Worm (Caenorhabditis elegans) whole organism, L4 larva: Measurements from ENCODE around the gene gcy-33.

Experiments
- F49E8.2 ChIP-seq: sonication (generic microtip); optimal IDR thresholded peaks from 2 replicates; lab custom pipeline; 2016; ENCODE audit warnings: missing compliant biosample characterization, mild to moderate bottlenecking, missing genetic modification characterization, borderline replicate concordance
- R02D3.7 ChIP-seq: fragments of 150-350 bp; sonication (generic microtip); optimal IDR thresholded peaks from 3 replicates; lab custom pipeline; 2014; ENCODE audit warnings: missing biosample characterization, missing genetic modification characterization
- T20F7.1 ChIP-seq: fragments of 200-800 bp; sonication (Bioruptor generic); optimal IDR thresholded peaks from 2 replicates; lab custom pipeline; 2018; ENCODE audit warnings: mild to moderate bottlenecking, missing genetic modification characterization, missing compliant biosample characterization
- T26A8.4 ChIP-seq: fragments of 200-800 bp; sonication (Bioruptor generic); IDR thresholded peaks from 2 replicates; pipeline ENCODE4 v1.3.6; 2022; ENCODE audit warnings: missing genetic modification characterization, missing compliant biosample characterization
- Y48G9A.11 ChIP-seq: fragments of 200-800 bp; sonication (Bioruptor generic); IDR thresholded peaks from 2 replicates; pipeline ENCODE4 v1.3.6; 2022; ENCODE audit warnings: missing genetic modification reagents, missing genetic modification characterization, missing compliant biosample characterization
- ZK337.2 ChIP-seq: fragments of 200-800 bp; sonication (Bioruptor generic); IDR thresholded peaks from 2 replicates; pipeline ENCODE4 v1.3.6; 2022; ENCODE audit warnings: missing genetic modification reagents, missing genetic modification characterization, missing compliant biosample characterization
- ZK546.5 ChIP-seq, 2 experiments: sonication (generic microtip); optimal IDR thresholded peaks; 2 replicates each; lab custom pipeline; 2017; ENCODE audit warnings: missing biosample characterization in 2 of 2, missing genetic modification characterization in 2 of 2
- aha-1 ChIP-seq: fragments of 150-350 bp; peaks from one replicate; lab custom pipeline; 2014; ENCODE audit warnings: missing biosample characterization, missing genetic modification characterization
- ama-1 ChIP-seq: fragments of 150-350 bp; optimal IDR thresholded peaks from 2 replicates; lab custom pipeline; 2014; ENCODE audit warnings: inconsistent platforms, mixed read lengths
- daf-19 ChIP-seq: fragments of 200-800 bp; sonication (Bioruptor generic); conservative IDR thresholded peaks from 2 replicates; pipeline ENCODE4 v1.3.6; 2022; ENCODE audit warnings: missing genetic modification characterization, missing compliant biosample characterization
- dmd-9 ChIP-seq: fragments of 200-800 bp; sonication (Bioruptor generic); IDR thresholded peaks from 2 replicates; pipeline ENCODE4 v1.3.6; 2022; ENCODE audit warnings: missing genetic modification reagents, missing genetic modification characterization, missing compliant biosample characterization
- dpl-1 ChIP-seq: fragments of 150-350 bp; optimal IDR thresholded peaks from 2 replicates; lab custom pipeline; 2014; ENCODE audit warnings: missing biosample characterization, missing genetic modification reagents, missing genetic modification characterization
- duxl-1 ChIP-seq: sonication (generic microtip); optimal IDR thresholded peaks from 2 replicates; lab custom pipeline; 2016; ENCODE audit warnings: mild to moderate bottlenecking, missing genetic modification characterization, moderate library complexity, missing compliant biosample characterization; ENCODE audit not compliant: poor library complexity
- dve-1 ChIP-seq: sonication (generic microtip); optimal IDR thresholded peaks from 2 replicates; lab custom pipeline; 2017; ENCODE audit warnings: antibody characterized with exemption, mild to moderate bottlenecking, missing genetic modification characterization, missing compliant biosample characterization; ENCODE audit not compliant: insufficient read depth
- egl-27 ChIP-seq: sonication (generic microtip); optimal IDR thresholded peaks from 3 replicates; lab custom pipeline; 2017; ENCODE audit warnings: missing biosample characterization, missing genetic modification reagents, missing genetic modification characterization
- egl-43 ChIP-seq: fragments of 200-800 bp; sonication (Bioruptor generic); IDR thresholded peaks from 2 replicates; pipeline ENCODE4 v1.3.6; 2022; ENCODE audit warnings: missing genetic modification reagents, missing genetic modification characterization, missing compliant biosample characterization
- fkh-10 ChIP-seq: fragments of 150-350 bp; optimal IDR thresholded peaks from 2 replicates; lab custom pipeline; 2014; ENCODE audit warnings: missing biosample characterization, missing genetic modification reagents, missing genetic modification characterization
- fos-1 ChIP-seq: fragments of 150-350 bp; optimal IDR thresholded peaks from 2 replicates; lab custom pipeline; 2014; ENCODE audit warnings: missing biosample characterization, missing genetic modification characterization
- hlh-11 ChIP-seq: fragments of 200-800 bp; sonication (Bioruptor generic); optimal IDR thresholded peaks from 2 replicates; lab custom pipeline; 2018; ENCODE audit warnings: mild to moderate bottlenecking, missing genetic modification characterization, missing compliant biosample characterization
- hlh-30 ChIP-seq: sonication (generic microtip); optimal IDR thresholded peaks from 2 replicates; lab custom pipeline; 2017; ENCODE audit warnings: antibody characterized with exemption, mild to moderate bottlenecking, missing genetic modification characterization, missing compliant biosample characterization; ENCODE audit not compliant: insufficient read depth
- lim-7 ChIP-seq: fragments of 200-800 bp; sonication (Bioruptor generic); IDR thresholded peaks from 2 replicates; pipeline ENCODE4 v1.3.6; 2022; ENCODE audit warnings: missing genetic modification characterization, missing compliant biosample characterization
- lin-1 ChIP-seq: fragments of 200-800 bp; sonication (Bioruptor generic); IDR thresholded peaks from 2 replicates; pipeline ENCODE4 v1.3.6; 2022; ENCODE audit warnings: missing genetic modification reagents, missing genetic modification characterization, missing compliant biosample characterization
- lin-15B ChIP-seq: fragments of 150-350 bp; sonication (generic microtip); optimal IDR thresholded peaks from 3 replicates; lab custom pipeline; 2014; ENCODE audit warnings: missing biosample characterization, missing genetic modification characterization
- lir-3 ChIP-seq: sonication (generic microtip); optimal IDR thresholded peaks from 2 replicates; lab custom pipeline; 2016; ENCODE audit warnings: mild to moderate bottlenecking, missing genetic modification characterization, missing compliant biosample characterization
- lsy-2 ChIP-seq, 2 experiments: fragments of 150-350 bp in 1 of 2; sonication (generic microtip) in 1 of 2; optimal IDR thresholded peaks; 2 replicates each; lab custom pipeline; 2014 to 2017; ENCODE audit warnings: missing biosample characterization in 2 of 2, missing genetic modification characterization in 2 of 2
- mxl-3 ChIP-seq: fragments of 200-800 bp; sonication (Bioruptor generic); optimal IDR thresholded peaks from 2 replicates; lab custom pipeline; 2018; ENCODE audit warnings: mild to moderate bottlenecking, missing genetic modification characterization, missing compliant biosample characterization
- nhr-10 ChIP-seq: fragments of 150-350 bp; optimal IDR thresholded peaks from 2 replicates; lab custom pipeline; 2014; ENCODE audit warnings: missing biosample characterization, missing genetic modification characterization
- nhr-11 ChIP-seq: fragments of 150-350 bp; optimal IDR thresholded peaks from 2 replicates; lab custom pipeline; 2014; ENCODE audit warnings: missing biosample characterization, missing genetic modification characterization
- nhr-25 ChIP-seq: sonication (generic microtip); optimal IDR thresholded peaks from 2 replicates; lab custom pipeline; 2017; ENCODE audit warnings: missing genetic modification characterization, mild to moderate bottlenecking, missing compliant biosample characterization, antibody characterized with exemption, moderate library complexity, borderline replicate concordance; ENCODE audit not compliant: insufficient read depth
- nhr-28 ChIP-seq: fragments of 150-350 bp; optimal IDR thresholded peaks from 2 replicates; lab custom pipeline; 2014; ENCODE audit warnings: missing biosample characterization, missing genetic modification characterization
- nhr-41 ChIP-seq: fragments of 200-800 bp; sonication (Bioruptor generic); IDR thresholded peaks from 2 replicates; pipeline ENCODE4 v1.3.6; 2022; ENCODE audit warnings: missing genetic modification reagents, missing genetic modification characterization, missing compliant biosample characterization
- nhr-42 ChIP-seq: fragments of 200-800 bp; sonication (Bioruptor generic); IDR thresholded peaks from 2 replicates; pipeline ENCODE4 v1.3.6; 2022; ENCODE audit warnings: missing genetic modification characterization, missing compliant biosample characterization
- nhr-48 ChIP-seq: sonication (generic microtip); optimal IDR thresholded peaks from 2 replicates; lab custom pipeline; 2016; ENCODE audit warnings: mild to moderate bottlenecking, missing genetic modification characterization, missing compliant biosample characterization
- nhr-6 ChIP-seq: fragments of 150-350 bp; optimal IDR thresholded peaks from 2 replicates; lab custom pipeline; 2014; ENCODE audit warnings: missing biosample characterization, missing genetic modification characterization
- pqm-1 ChIP-seq: sonication (generic microtip); optimal IDR thresholded peaks from 2 replicates; lab custom pipeline; 2017; ENCODE audit warnings: missing biosample characterization, missing genetic modification characterization
- sdz-12 ChIP-seq: fragments of 200-800 bp; sonication (Bioruptor generic); optimal IDR thresholded peaks from 2 replicates; lab custom pipeline; 2018; ENCODE audit warnings: mild to moderate bottlenecking, missing genetic modification characterization, missing compliant biosample characterization
- set-16 ChIP-seq: fragments of 200-800 bp; sonication (Bioruptor generic); IDR thresholded peaks from 2 replicates; pipeline ENCODE4 v1.3.6; 2022; ENCODE audit warnings: missing genetic modification reagents, missing genetic modification characterization, missing compliant biosample characterization
- snpc-1.2 ChIP-seq: fragments of 200-800 bp; sonication (Bioruptor generic); IDR thresholded peaks from 2 replicates; pipeline ENCODE4 v1.3.6; 2022; ENCODE audit warnings: missing genetic modification reagents, missing genetic modification characterization, missing compliant biosample characterization
- tra-1 ChIP-seq: fragments of 200-800 bp; sonication (Bioruptor generic); IDR thresholded peaks from 2 replicates; pipeline ENCODE4 v1.3.6; 2022; ENCODE audit warnings: missing genetic modification reagents, missing genetic modification characterization, missing compliant biosample characterization
- unc-39 ChIP-seq: sonication (generic microtip); optimal IDR thresholded peaks from 2 replicates; lab custom pipeline; 2017; ENCODE audit warnings: missing biosample characterization, missing genetic modification characterization
- zag-1 ChIP-seq: fragments of 150-350 bp; optimal IDR thresholded peaks from 2 replicates; lab custom pipeline; 2014; ENCODE audit warnings: missing biosample characterization, missing genetic modification characterization
- zfp-2 ChIP-seq: sonication (generic microtip); optimal IDR thresholded peaks from 2 replicates; lab custom pipeline; 2016; ENCODE audit warnings: mild to moderate bottlenecking, missing genetic modification characterization, missing compliant biosample characterization
- zip-11 ChIP-seq: fragments of 200-800 bp; sonication (Bioruptor generic); IDR thresholded peaks from 2 replicates; pipeline ENCODE4 v1.3.6; 2022; ENCODE audit warnings: missing genetic modification characterization, missing compliant biosample characterization
- zip-2 ChIP-seq: fragments of 150-350 bp; optimal IDR thresholded peaks from 2 replicates; lab custom pipeline; 2014; ENCODE audit warnings: missing biosample characterization, missing genetic modification characterization
- ztf-11 ChIP-seq: fragments of 150-350 bp; optimal IDR thresholded peaks from 2 replicates; lab custom pipeline; 2014; ENCODE audit warnings: missing biosample characterization, missing genetic modification characterization
- ztf-7 ChIP-seq: fragments of 150-350 bp; optimal IDR thresholded peaks from 2 replicates; lab custom pipeline; 2014; ENCODE audit warnings: missing biosample characterization, missing genetic modification characterization

The gcy-33 gene

ce11 chrV:12033841-12034240 lies 32.2 kb upstream of the gcy-33 start:
- peak; percentile 13 for TF ChIP-seq aha-1 (tag; lab: Kevin White, UChicago)
- no peak for TF ChIP-seq zfp-2
- no peak for TF ChIP-seq lin-15B (tag; lab: Kevin White, UChicago)
- TF ChIP-seq F49E8.2 (tag; lab: Kevin White, UChicago) = no peak
- TF ChIP-seq nhr-6 (tag; lab: Kevin White, UChicago) = no peak
- TF ChIP-seq R02D3.7 (tag; lab: Kevin White, UChicago) = no peak
- no peak for TF ChIP-seq dpl-1
- no peak for TF ChIP-seq pqm-1 (tag; lab: Kevin White, UChicago)

ce11 chrV:12032060-12032459 lies 30.5 kb upstream of the gcy-33 start, which contains the start of gene pkc-1:
pkc-1 (minus strand) TSS chrV:12032160.
- peak; percentile 52 for TF ChIP-seq aha-1 (tag; lab: Kevin White, UChicago)
- no peak for TF ChIP-seq nhr-28

ce11 chrV:12028151-12028550 lies 26.6 kb upstream of the gcy-33 start:
- TF ChIP-seq zag-1 (tag; lab: Kevin White, UChicago) (no peak), nhr-48 (tag; lab: Kevin White, UChicago) (no peak), egl-27 (tag; lab: Kevin White, UChicago) (no peak), nhr-25 (tag; lab: Kevin White, UChicago) (no peak), T26A8.4 (GFP tag; lab: Robert Waterston, UW) (no peak)

- TF ChIP-seq lin-15B (tag; lab: Kevin White, UChicago) (no peak), ZK337.2 (GFP tag; lab: Robert Waterston, UW) (no peak), T26A8.4 (GFP tag; lab: Robert Waterston, UW) (no peak), ztf-11 (no peak), dve-1 (peak; percentile 3), lir-3 (tag; lab: Kevin White, UChicago) (no peak), fos-1 (tag; lab: Kevin White, UChicago) (no peak), egl-43 (GFP tag; lab: Robert Waterston, UW) (no peak; the same call in 1 of the 2 replicates), ZK546.5 (tag; optimal IDR thresholded peaks at IDR 0.05; lab: Kevin White, UChicago) (no peak), lsy-2 (tag; optimal IDR thresholded peaks at IDR 0.05; lab: Kevin White, UChicago) (peak; percentile 28 to 49), nhr-10 (tag; lab: Kevin White, UChicago) (no peak), tra-1 (GFP tag; lab: Robert Waterston, UW) (no peak), mxl-3 (no peak), ztf-7 (tag; lab: Kevin White, UChicago) (no peak), snpc-1.2 (GFP tag; lab: Robert Waterston, UW) (no peak), duxl-1 (tag; lab: Kevin White, UChicago) (no peak), lim-7 (GFP tag; lab: Robert Waterston, UW) (no peak), zip-2 (tag; lab: Kevin White, UChicago) (no peak), nhr-11 (peak; percentile 83), dmd-9 (GFP tag; lab: Robert Waterston, UW) (no peak), egl-27 (tag; lab: Kevin White, UChicago) (no peak), ama-1 (no peak), nhr-25 (tag; lab: Kevin White, UChicago) (no peak), Y48G9A.11 (GFP tag; lab: Robert Waterston, UW) (no peak), nhr-41 (GFP tag; lab: Robert Waterston, UW) (no peak), T20F7.1 (GFP tag; lab: Kevin White, UChicago) (no peak), set-16 (GFP tag; lab: Robert Waterston, UW) (no peak), unc-39 (tag; lab: Kevin White, UChicago) (no peak), lin-1 (GFP tag; lab: Robert Waterston, UW) (no peak), sdz-12 (GFP tag; lab: Kevin White, UChicago) (no peak), zip-11 (GFP tag; lab: Robert Waterston, UW) (no peak), daf-19 (GFP tag; lab: Robert Waterston, UW) (no peak), hlh-30 (peak; percentile 86), fkh-10 (GFP tag; lab: Kevin White, UChicago) (peak; percentile 93), nhr-42 (GFP tag; lab: Robert Waterston, UW) (no peak), hlh-11 (tag; lab: Kevin White, UChicago) (peak; percentile 25)
These were observed 25.4 kb upstream of the gcy-33 start for ce11 chrV:12026878-12027477.
